Worm (Caenorhabditis elegans): ENCODE measurements around the gene ugt-60.

The ugt-60 gene

ce11 chrIII:9702665-9703252 lies 23.9 kb upstream of the ugt-60 start:
- TF ChIP-seq ztf-4 (tag; optimal IDR thresholded peaks at IDR 0.05) (no peak), peb-1 (tag; optimal IDR thresholded peaks at IDR 0.05) (no peak), lin-11 (tag; optimal IDR thresholded peaks at IDR 0.05) (no peak), ZK546.5 (tag; optimal IDR thresholded peaks at IDR 0.05) (no peak), Y55F3AM.14 (GFP tag; optimal IDR thresholded peaks at IDR 0.05) (no peak), ama-1 (optimal IDR thresholded peaks at IDR 0.05) (no peak), ceh-82 (tag; optimal IDR thresholded peaks at IDR 0.05) (no peak), ztf-11 (tag; optimal IDR thresholded peaks at IDR 0.05) (no peak), lin-13 (GFP tag; optimal IDR thresholded peaks at IDR 0.05) (no peak), elt-3 (tag; optimal IDR thresholded peaks at IDR 0.05) (no peak), unc-39 (tag; optimal IDR thresholded peaks at IDR 0.05) (no peak), sma-9 (GFP tag; optimal IDR thresholded peaks at IDR 0.05) (peak; percentile 11), sma-9 (tag; optimal IDR thresholded peaks at IDR 0.05) (no peak), ztf-1 (GFP tag; conservative IDR thresholded peaks at IDR 0.05) (no peak), mdl-1 (tag; optimal IDR thresholded peaks at IDR 0.05) (no peak), nhr-23 (tag; optimal IDR thresholded peaks at IDR 0.05) (no peak), elt-1 (tag; optimal IDR thresholded peaks at IDR 0.05) (no peak), R02D3.7 (tag; optimal IDR thresholded peaks at IDR 0.05) (no peak), lsy-2 (tag; optimal IDR thresholded peaks at IDR 0.05) (no peak), crh-2 (tag; optimal IDR thresholded peaks at IDR 0.05) (no peak), dmd-4 (tag; optimal IDR thresholded peaks at IDR 0.05) (no peak), nhr-77 (tag; optimal IDR thresholded peaks at IDR 0.05) (no peak), egl-27 (tag; optimal IDR thresholded peaks at IDR 0.05) (no peak), sma-3 (GFP tag; optimal IDR thresholded peaks at IDR 0.05) (no peak), ceh-16 (tag; optimal IDR thresholded peaks at IDR 0.05) (no peak), gmeb-1 (tag; optimal IDR thresholded peaks at IDR 0.05) (no peak), unc-55 (GFP tag; optimal IDR thresholded peaks at IDR 0.05) (peak; percentile 14), C34F6.9 (tag; optimal IDR thresholded peaks at IDR 0.05) (no peak), nhr-10 (tag; optimal IDR thresholded peaks at IDR 0.05) (no peak), snpc-4 (tag; optimal IDR thresholded peaks at IDR 0.05) (no peak), mbf-1 (tag; optimal IDR thresholded peaks at IDR 0.05) (no peak), nhr-6 (tag; optimal IDR thresholded peaks at IDR 0.05) (peak; percentile 5), F13H6.1 (tag; optimal IDR thresholded peaks at IDR 0.05) (peak; percentile 36), skn-1 (tag; optimal IDR thresholded peaks at IDR 0.05) (no peak), zag-1 (tag; optimal IDR thresholded peaks at IDR 0.05) (no peak), nhr-21 (tag; optimal IDR thresholded peaks at IDR 0.05) (no peak), fos-1 (tag; optimal IDR thresholded peaks at IDR 0.05) (no peak), nhr-11 (tag; optimal IDR thresholded peaks at IDR 0.05) (no peak), nhr-237 (tag; optimal IDR thresholded peaks at IDR 0.05) (no peak), nhr-129 (tag; optimal IDR thresholded peaks at IDR 0.05) (peak; percentile 30), alr-1 (tag; optimal IDR thresholded peaks at IDR 0.05) (no peak), blmp-1 (tag; optimal IDR thresholded peaks at IDR 0.05; ENCODE audit: insufficient read depth) (no peak)

ce11 chrIII:9701798-9702197 lies 22.9 kb upstream of the ugt-60 start:
- TF ChIP-seq nhr-6 (tag; optimal IDR thresholded peaks at IDR 0.05) (no peak), lin-11 (tag; optimal IDR thresholded peaks at IDR 0.05) (no peak)

- TF ChIP-seq nhr-21 (tag; optimal IDR thresholded peaks at IDR 0.05) = peak; percentile 41
- peak; percentile 19 for TF ChIP-seq nhr-129 (tag; optimal IDR thresholded peaks at IDR 0.05)
- TF ChIP-seq sma-9 (GFP tag; optimal IDR thresholded peaks at IDR 0.05) = peak; percentile 1
- TF ChIP-seq sma-9 (tag; optimal IDR thresholded peaks at IDR 0.05) = no peak
- no peak for TF ChIP-seq peb-1 (tag; optimal IDR thresholded peaks at IDR 0.05)
- TF ChIP-seq ZK546.5 (tag; optimal IDR thresholded peaks at IDR 0.05) = no peak
Observed at ce11 chrIII:9700114-9700690, 21.4 kb upstream of the ugt-60 start.
